Fruit fly (Drosophila melanogaster) whole organism, wandering third instar larva: ENCODE results near the gene CG12035.

Experiments
- Abd-B ChIP-seq: fragments of >200 bp; optimal IDR thresholded peaks from 2 replicates; lab custom pipeline; 2017; ENCODE audit warnings: missing biosample characterization, missing genetic modification characterization
- CG32264 ChIP-seq: fragments of 200-800 bp; sonication (Bioruptor generic); optimal IDR thresholded peaks from 2 replicates; lab custom pipeline; 2016; ENCODE audit warnings: missing biosample characterization, missing genetic modification characterization
- CrebA ChIP-seq: fragments of 200-800 bp; sonication (Bioruptor generic); optimal IDR thresholded peaks from 2 replicates; lab custom pipeline; 2016; ENCODE audit warnings: missing biosample characterization, mild to moderate bottlenecking, missing genetic modification characterization, borderline replicate concordance
- Dfd ChIP-seq: fragments of >200 bp; optimal IDR thresholded peaks from 2 replicates; lab custom pipeline; 2017; ENCODE audit warnings: missing biosample characterization, missing genetic modification characterization
- GATAd ChIP-seq: sonication (Bioruptor generic); optimal IDR thresholded peaks from 2 replicates; lab custom pipeline; 2016; ENCODE audit warnings: missing biosample characterization, missing genetic modification characterization
- Hnf4 ChIP-seq: fragments of 200-800 bp; sonication (Bioruptor generic); optimal IDR thresholded peaks from 2 replicates; lab custom pipeline; 2016; ENCODE audit warnings: missing biosample characterization, mild to moderate bottlenecking, missing genetic modification characterization
- Hr78 ChIP-seq: fragments of >200 bp; optimal IDR thresholded peaks from 2 replicates; lab custom pipeline; 2017; ENCODE audit warnings: missing biosample characterization, missing genetic modification characterization
- Hr83 ChIP-seq: fragments of 200-300 bp; sonication (Bioruptor generic); optimal IDR thresholded peaks from 2 replicates; lab custom pipeline; 2016; ENCODE audit warnings: missing biosample characterization, mild to moderate bottlenecking, missing genetic modification characterization, moderate library complexity; ENCODE audit not compliant: poor library complexity, severe bottlenecking
- Jra ChIP-seq: sonication (Bioruptor generic); optimal IDR thresholded peaks from 2 replicates; lab custom pipeline; 2016; ENCODE audit warnings: missing biosample characterization, missing genetic modification characterization
- Mio ChIP-seq: sonication (Bioruptor generic); optimal IDR thresholded peaks from 2 replicates; lab custom pipeline; 2016; ENCODE audit warnings: missing biosample characterization, missing genetic modification characterization
- Myc ChIP-seq: fragments of >200 bp; optimal IDR thresholded peaks from 2 replicates; lab custom pipeline; 2017
- N ChIP-seq: fragments of >200 bp; optimal IDR thresholded peaks from 2 replicates; lab custom pipeline; 2018; ENCODE audit warnings: missing biosample characterization, missing external identifiers, missing genetic modification characterization
- OdsH ChIP-seq: fragments of 200-800 bp; sonication (Bioruptor generic); optimal IDR thresholded peaks from 2 replicates; lab custom pipeline; 2016; ENCODE audit warnings: missing biosample characterization, mild to moderate bottlenecking, missing genetic modification characterization
- Sp1 ChIP-seq: fragments of 200-800 bp; sonication (Bioruptor generic); optimal IDR thresholded peaks from 3 replicates; lab custom pipeline; 2019; ENCODE audit warnings: missing biosample characterization, mild to moderate bottlenecking, missing genetic modification characterization, moderate library complexity
- Vsx2 ChIP-seq: fragments of 200-300, 225-300 bp; sonication (Bioruptor generic); optimal IDR thresholded peaks from 2 replicates; lab custom pipeline; 2018; ENCODE audit warnings: missing biosample characterization, missing genetic modification characterization; ENCODE audit not compliant: partially characterized antibody
- brk ChIP-seq: fragments of 200-800 bp; sonication (Bioruptor generic); optimal IDR thresholded peaks from 2 replicates; lab custom pipeline; 2016; ENCODE audit warnings: missing biosample characterization, mild to moderate bottlenecking, missing genetic modification characterization
- dmrt93B ChIP-seq: fragments of 200-800 bp; sonication (Bioruptor generic); optimal IDR thresholded peaks from 2 replicates; lab custom pipeline; 2018; ENCODE audit warnings: missing biosample characterization, mild to moderate bottlenecking, missing genetic modification characterization
- dsf ChIP-seq: sonication (Bioruptor generic); optimal IDR thresholded peaks from 2 replicates; lab custom pipeline; 2016; ENCODE audit warnings: missing biosample characterization, missing genetic modification characterization, borderline replicate concordance
- foxo ChIP-seq, 2 experiments: fragments of 200-800 bp; sonication (Bioruptor generic); optimal IDR thresholded peaks; 2 replicates in 1 of 2; 3 replicates in 1 of 2; lab custom pipeline; 2016 to 2017; ENCODE audit warnings: missing biosample characterization in 2 of 2, missing genetic modification characterization in 2 of 2
- fru ChIP-seq: fragments of 200-800 bp; sonication (Bioruptor generic); optimal IDR thresholded peaks from 3 replicates; lab custom pipeline; 2016; ENCODE audit warnings: missing biosample characterization, mild to moderate bottlenecking, missing genetic modification characterization
- h ChIP-seq: fragments of 200-800 bp; sonication (Bioruptor generic); optimal IDR thresholded peaks from 3 replicates; lab custom pipeline; 2016; ENCODE audit warnings: missing biosample characterization, mild to moderate bottlenecking, missing genetic modification characterization
- psq ChIP-seq: fragments of 200-800 bp; sonication (Bioruptor generic); optimal IDR thresholded peaks from 3 replicates; lab custom pipeline; 2017; ENCODE audit warnings: missing biosample characterization, mild to moderate bottlenecking, missing genetic modification characterization, moderate library complexity
- rgr ChIP-seq: fragments of 200-800 bp; sonication (Bioruptor generic); optimal IDR thresholded peaks from 3 replicates; lab custom pipeline; 2016; ENCODE audit warnings: missing biosample characterization, mild to moderate bottlenecking, missing genetic modification characterization
- sage ChIP-seq: fragments of 200-800 bp; sonication (Bioruptor generic); optimal IDR thresholded peaks from 2 replicates; lab custom pipeline; 2016; ENCODE audit warnings: missing biosample characterization, mild to moderate bottlenecking, missing genetic modification characterization
- tai ChIP-seq: sonication (Bioruptor generic); optimal IDR thresholded peaks from 2 replicates; lab custom pipeline; 2016; ENCODE audit warnings: missing biosample characterization, missing genetic modification characterization
- woc ChIP-seq: sonication (Bioruptor generic); optimal IDR thresholded peaks from 2 replicates; lab custom pipeline; 2016; ENCODE audit warnings: missing biosample characterization, mild to moderate bottlenecking, missing genetic modification characterization

The CG12035 gene

DNA sequence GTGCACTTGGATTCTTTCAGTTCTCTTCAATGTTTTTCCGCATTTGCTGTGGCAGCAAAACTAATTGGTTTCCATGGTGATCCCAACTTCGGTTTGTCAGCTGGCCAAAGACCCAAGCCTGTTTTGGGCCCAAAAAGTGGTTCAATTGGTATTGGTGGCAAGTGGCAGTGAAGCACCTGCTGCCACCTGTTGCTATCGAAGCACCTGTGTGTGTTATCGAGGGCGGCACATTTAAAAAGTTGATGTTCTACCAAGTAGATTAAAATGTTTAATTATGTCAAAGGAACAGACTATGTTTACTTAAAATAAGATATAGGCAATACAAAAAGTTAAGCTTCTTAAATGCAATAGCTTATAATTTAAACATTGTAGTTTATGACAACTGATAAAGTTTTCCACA is 11.4 kb downstream of the CG12035 start, which contains the start of gene Oseg4:
Gene Oseg4 (minus strand): TSS at position 165 of the 400 bp plus-strand sequence.
- TF ChIP-seq CG32264 (no peak), rgr (GFP tag; lab: Kevin White, UChicago) (no peak), Sp1 (GFP tag; lab: Kevin White, UChicago) (no peak), foxo (GFP tag; optimal IDR thresholded peaks at IDR 0.05; lab: Kevin White, UChicago) (no peak), psq (no peak), Vsx2 (GFP tag; lab: Kevin White, UChicago) (no peak), OdsH (no peak), CrebA (GFP tag; lab: Kevin White, UChicago) (no peak), sage (GFP tag; lab: Kevin White, UChicago) (no peak), brk (GFP tag; lab: Kevin White, UChicago) (no peak), Hr83 (GFP tag; lab: Kevin White, UChicago) (no peak), woc (GFP tag; lab: Kevin White, UChicago) (no peak), GATAd (no peak), dsf (no peak), Abd-B (GFP tag; lab: Kevin White, UChicago) (no peak), Myc (lab: Kevin White, UChicago) (no peak)

DNA sequence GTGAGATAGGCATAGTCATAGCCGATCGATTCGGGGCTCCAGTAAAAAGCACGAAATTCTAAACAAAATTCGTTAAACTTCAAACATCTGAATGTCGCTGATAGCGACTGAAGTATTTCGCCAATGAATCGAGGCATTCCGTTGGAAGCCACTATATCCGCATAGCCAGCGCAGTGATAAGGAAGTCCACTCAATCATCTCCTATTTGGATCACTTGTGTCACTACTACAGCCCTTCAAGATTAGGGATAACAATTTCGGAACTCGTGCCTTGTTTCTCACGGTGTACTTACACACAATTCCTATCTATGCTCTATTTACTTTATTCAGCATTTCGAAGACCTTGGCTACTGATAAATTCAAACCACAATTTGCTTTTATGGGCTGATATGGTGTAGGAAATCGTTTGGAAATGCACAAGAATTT is 13.7 kb downstream of the CG12035 start, which contains the start of gene PIG-Wb:
Gene PIG-Wb (minus strand): TSS at position 209 of the 425 bp plus-strand sequence.
- TF ChIP-seq dmrt93B (GFP tag; lab: Kevin White, UChicago) = no peak
- TF ChIP-seq fru (GFP tag; lab: Kevin White, UChicago) = peak; percentile 39

DNA sequence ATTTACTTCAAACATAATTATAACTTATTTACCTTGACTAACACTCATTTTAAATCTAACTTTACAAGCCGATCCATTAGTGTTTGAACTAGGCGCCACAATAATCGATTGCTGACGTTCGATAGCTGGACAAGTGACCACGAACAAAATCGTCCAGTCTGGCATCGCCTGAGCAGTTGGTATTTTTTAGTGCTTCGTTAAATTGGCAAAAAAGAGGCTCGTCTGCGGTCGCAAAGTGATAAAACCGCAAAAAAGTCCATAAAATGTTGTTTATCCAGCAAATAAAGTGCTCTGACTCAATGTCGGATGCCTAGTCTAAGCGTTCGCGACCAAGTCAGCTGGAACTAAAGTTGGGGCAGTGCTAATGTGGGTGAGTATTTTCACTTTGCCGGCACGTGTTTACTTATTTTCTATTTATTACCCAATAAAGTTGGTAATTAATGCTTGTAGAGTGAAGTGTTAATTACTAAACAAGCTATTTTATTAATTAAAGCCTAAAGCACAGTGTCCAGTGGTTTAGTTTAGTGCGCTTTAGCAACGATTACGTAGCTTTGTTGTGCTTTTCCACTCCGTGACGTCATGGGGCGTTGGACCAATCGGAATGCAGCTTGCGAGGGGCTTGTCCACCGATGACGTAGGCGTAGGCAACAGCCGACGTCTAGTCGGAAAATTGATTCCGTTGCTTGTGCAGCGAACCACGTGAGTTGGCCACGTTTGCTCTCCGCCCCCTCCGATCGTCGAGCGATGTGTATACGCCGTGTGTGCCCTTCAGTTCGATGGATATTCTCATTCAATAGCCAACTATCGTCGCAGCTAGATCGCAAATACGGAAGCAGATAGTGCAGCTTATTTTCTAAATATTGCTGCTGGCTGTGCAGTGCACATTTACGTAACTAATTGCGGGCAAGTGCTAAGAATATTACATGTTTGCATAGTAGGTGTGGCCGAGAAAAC is 14.5 kb downstream of the CG12035 start, which contains the start of gene Gk2:
Gene Gk2 (plus strand): TSS at position 33 of the 954 bp plus-strand sequence.
- TF ChIP-seq Dfd (GFP tag; lab: Kevin White, UChicago) (no peak), h (GFP tag; lab: Kevin White, UChicago) (no peak), Hr83 (GFP tag; lab: Kevin White, UChicago) (no peak), tai (GFP tag; lab: Kevin White, UChicago) (no peak), rgr (GFP tag; lab: Kevin White, UChicago) (no peak), Myc (lab: Kevin White, UChicago) (peak; percentile 19), brk (GFP tag; lab: Kevin White, UChicago) (no peak), N (GFP tag; lab: Kevin White, UChicago) (no peak), Hnf4 (GFP tag; lab: Kevin White, UChicago) (peak; percentile 2)

DNA sequence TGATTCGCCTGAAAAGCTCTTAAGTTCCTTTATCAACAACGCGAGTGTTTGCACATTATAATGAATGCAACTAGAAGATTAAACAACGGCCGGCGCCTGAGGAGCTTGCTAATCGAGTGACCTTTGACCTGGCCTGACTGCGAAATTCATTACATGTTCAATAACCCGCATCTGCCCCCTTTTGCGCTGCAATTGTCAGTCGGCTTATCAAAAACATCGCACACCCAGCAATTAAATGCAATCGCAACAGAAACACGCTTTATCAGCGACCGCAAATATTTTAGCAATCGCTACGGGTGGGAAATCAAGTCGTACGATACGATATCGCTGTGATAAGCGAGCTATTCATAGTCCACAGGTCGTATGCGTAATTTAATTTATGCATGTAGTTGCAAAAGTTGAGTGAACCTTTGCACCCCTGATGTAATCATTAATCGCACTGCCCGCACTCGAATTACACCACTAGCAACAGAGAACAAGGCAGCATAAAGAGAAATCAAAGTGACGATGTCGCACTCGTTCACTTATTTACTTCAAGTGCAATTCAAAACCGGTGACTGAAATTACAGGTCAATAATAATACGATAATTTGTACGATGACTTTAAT is 15.4 kb downstream of the CG12035 start:
- TF ChIP-seq OdsH (no peak), CrebA (GFP tag; lab: Kevin White, UChicago) (no peak), N (GFP tag; lab: Kevin White, UChicago) (no peak), Myc (lab: Kevin White, UChicago) (no peak), Mio (no peak), tai (GFP tag; lab: Kevin White, UChicago) (no peak), h (GFP tag; lab: Kevin White, UChicago) (no peak), Jra (GFP tag; lab: Kevin White, UChicago) (no peak), Hr78 (GFP tag; lab: Kevin White, UChicago) (no peak), woc (GFP tag; lab: Kevin White, UChicago) (no peak), fru (GFP tag; lab: Kevin White, UChicago) (no peak), sage (GFP tag; lab: Kevin White, UChicago) (no peak), dmrt93B (GFP tag; lab: Kevin White, UChicago) (no peak)
